Fruit fly (Drosophila melanogaster) whole organism, embryonic: ENCODE results near the gene Dbp21E2.

Experiments used
- CG11398 ChIP-seq: fragments of 200-800 bp; sonication (Bioruptor generic); optimal IDR thresholded peaks from 2 replicates; lab custom pipeline; 2016; ENCODE audit warnings: missing biosample characterization, missing genetic modification characterization
- CG13624 ChIP-seq: fragments of 200-800 bp; sonication (Bioruptor generic); optimal IDR thresholded peaks from 2 replicates; lab custom pipeline; 2016; ENCODE audit warnings: missing biosample characterization, missing genetic modification characterization
- CG14860 ChIP-seq: fragments of 200-800 bp; sonication (Bioruptor generic); IDR thresholded peaks from 3 replicates; pipeline ENCODE4 v1.3.6; 2022; ENCODE audit warnings: missing biosample characterization, missing genetic modification characterization; ENCODE audit not compliant: partially characterized antibody
- CG15479 ChIP-seq: fragments of 200-800 bp; sonication (Bioruptor generic); optimal IDR thresholded peaks from 3 replicates; lab custom pipeline; 2019; ENCODE audit warnings: missing biosample characterization, mild to moderate bottlenecking, missing genetic modification characterization, moderate library complexity
- CG4328 ChIP-seq: fragments of 200-800 bp; sonication (Bioruptor generic); optimal IDR thresholded peaks from 3 replicates; lab custom pipeline; 2017; ENCODE audit warnings: missing biosample characterization, missing genetic modification reagents, missing genetic modification characterization
- CG5180 ChIP-seq: fragments of 200-800 bp; sonication (Bioruptor generic); optimal IDR thresholded peaks from 3 replicates; lab custom pipeline; 2017; ENCODE audit warnings: missing biosample characterization, missing genetic modification characterization, mild to moderate bottlenecking, moderate library complexity, missing genetic modification reagents
- CG7556 ChIP-seq: fragments of 200-800 bp; sonication (Bioruptor generic); optimal IDR thresholded peaks from 2 replicates; lab custom pipeline; 2017; ENCODE audit warnings: missing biosample characterization, mild to moderate bottlenecking, missing genetic modification characterization
- CG7745 ChIP-seq: fragments of 200-800 bp; sonication (Bioruptor generic); optimal IDR thresholded peaks from 2 replicates; lab custom pipeline; 2018; ENCODE audit warnings: missing biosample characterization, mild to moderate bottlenecking, missing genetic modification characterization, moderate library complexity
- D19A ChIP-seq: fragments of 200-800 bp; optimal IDR thresholded peaks from 3 replicates; lab custom pipeline; 2019; ENCODE audit warnings: missing biosample characterization, mild to moderate bottlenecking, missing genetic modification characterization, moderate library complexity
- Dip3 ChIP-seq: fragments of 200-800 bp; sonication (Bioruptor generic); optimal IDR thresholded peaks from 3 replicates; lab custom pipeline; 2016; ENCODE audit warnings: missing biosample characterization, missing genetic modification characterization
- Doc2 ChIP-seq: fragments of 200-800 bp; sonication (Bioruptor generic); IDR thresholded peaks from 2 replicates; pipeline ENCODE4 v1.3.6; 2022; ENCODE audit warnings: missing biosample characterization, missing genetic modification characterization
- Elba2 ChIP-seq: fragments of 200-800 bp; sonication (Bioruptor generic); optimal IDR thresholded peaks from 3 replicates; lab custom pipeline; 2016; ENCODE audit warnings: missing biosample characterization, missing genetic modification characterization
- Fer1 ChIP-seq: fragments of 200-800 bp; sonication (Bioruptor generic); optimal IDR thresholded peaks from 2 replicates; lab custom pipeline; 2017; ENCODE audit warnings: missing biosample characterization, mild to moderate bottlenecking, missing genetic modification characterization
- H2.0 ChIP-seq: fragments of 200-800 bp; sonication (Bioruptor generic); IDR thresholded peaks from 2 replicates; pipeline ENCODE4 v1.3.6; 2022; ENCODE audit warnings: missing biosample characterization, missing genetic modification characterization
- Hmx ChIP-seq: fragments of 200-800 bp; sonication (Bioruptor generic); optimal IDR thresholded peaks from 2 replicates; lab custom pipeline; 2016; ENCODE audit warnings: missing biosample characterization, missing genetic modification characterization
- Rx ChIP-seq: fragments of 200-800 bp; sonication (Bioruptor generic); IDR thresholded peaks from 2 replicates; pipeline ENCODE4 v1.3.6; 2022; ENCODE audit warnings: missing biosample characterization, missing genetic modification characterization
- Spps ChIP-seq: fragments of 200-800 bp; sonication (Bioruptor generic); optimal IDR thresholded peaks from 2 replicates; lab custom pipeline; 2018; ENCODE audit warnings: missing biosample characterization, mild to moderate bottlenecking, missing genetic modification characterization
- Sry-δ ChIP-seq: fragments of 200-800 bp; sonication (Bioruptor generic); optimal IDR thresholded peaks from 2 replicates; lab custom pipeline; 2016; ENCODE audit warnings: missing biosample characterization, missing genetic modification characterization
- amos ChIP-seq: fragments of 200-800 bp; sonication (Bioruptor generic); IDR thresholded peaks from 2 replicates; pipeline ENCODE4 v1.3.6; 2022; ENCODE audit warnings: missing biosample characterization, missing genetic modification characterization; ENCODE audit not compliant: partially characterized antibody
- ash1 ChIP-seq: fragments of 200-800 bp; sonication (Bioruptor generic); optimal IDR thresholded peaks from 2 replicates; lab custom pipeline; 2018; ENCODE audit warnings: missing biosample characterization, mild to moderate bottlenecking, missing genetic modification characterization
- bsh ChIP-seq, 2 experiments: fragments of 200-800 bp; sonication (Bioruptor generic); optimal IDR thresholded peaks; 2 replicates each; lab custom pipeline; 2017 to 2018; ENCODE audit warnings: mild to moderate bottlenecking in 2 of 2, missing biosample characterization in 2 of 2, missing genetic modification characterization in 2 of 2, moderate library complexity in 1 of 2
- ci ChIP-seq: fragments of 200-800 bp; sonication (Bioruptor generic); IDR thresholded peaks from 3 replicates; pipeline ENCODE4 v1.3.6; 2022; ENCODE audit warnings: missing biosample characterization, missing genetic modification characterization
- crol ChIP-seq: fragments of 200-800 bp; sonication (Bioruptor generic); IDR thresholded peaks from 2 replicates; pipeline ENCODE4 v1.3.6; 2022; ENCODE audit warnings: missing biosample characterization, missing genetic modification characterization
- dati ChIP-seq: fragments of 200-800 bp; sonication (Bioruptor generic); IDR thresholded peaks from 2 replicates; pipeline ENCODE4 v1.3.6; 2022; ENCODE audit warnings: missing biosample characterization, missing genetic modification characterization
- fd102C ChIP-seq: fragments of 200-800 bp; sonication (Bioruptor generic); optimal IDR thresholded peaks from 2 replicates; lab custom pipeline; 2018; ENCODE audit warnings: missing biosample characterization, mild to moderate bottlenecking, missing genetic modification characterization, moderate library complexity
- fru ChIP-seq: fragments of >200 bp; optimal IDR thresholded peaks from 2 replicates; lab custom pipeline; 2017
- ham ChIP-seq: fragments of 200-800 bp; sonication (Bioruptor generic); IDR thresholded peaks from 2 replicates; pipeline ENCODE4 v1.3.6; 2022; ENCODE audit warnings: missing biosample characterization, missing genetic modification characterization
- insv ChIP-seq, 2 experiments: fragments of 200-800 bp; sonication (Bioruptor generic); optimal IDR thresholded peaks; 3 replicates each; lab custom pipeline; 2016 to 2018; ENCODE audit warnings: missing biosample characterization in 2 of 2, missing genetic modification characterization in 2 of 2
- knrl ChIP-seq: fragments of 200-800 bp; sonication (Bioruptor generic); IDR thresholded peaks from 3 replicates; pipeline ENCODE4 v1.3.6; 2022; ENCODE audit warnings: missing biosample characterization, missing genetic modification characterization; ENCODE audit not compliant: partially characterized antibody
- lab ChIP-seq: fragments of 200-800 bp; sonication (Bioruptor generic); optimal IDR thresholded peaks from 3 replicates; lab custom pipeline; 2017; ENCODE audit warnings: missing biosample characterization, missing genetic modification characterization, mild to moderate bottlenecking, moderate library complexity, missing genetic modification reagents
- lilli ChIP-seq: fragments of 200-800 bp; sonication (Bioruptor generic); optimal IDR thresholded peaks from 3 replicates; lab custom pipeline; 2016; ENCODE audit warnings: missing biosample characterization, missing genetic modification characterization
- lov ChIP-seq, 2 experiments: fragments of 200-800 bp in 1 of 2; fragments of >200 bp in 1 of 2; sonication (Bioruptor generic) in 1 of 2; IDR thresholded peaks in 1 of 2; optimal IDR thresholded peaks in 1 of 2; 2 replicates in 1 of 2; 3 replicates in 1 of 2; pipeline versions ENCODE4 v1.3.6 to Lab custom; 2017 to 2022; ENCODE audit warnings: missing biosample characterization in 1 of 2, missing genetic modification characterization in 1 of 2
- mirr ChIP-seq: fragments of 200-800 bp; sonication (Bioruptor generic); optimal IDR thresholded peaks from 3 replicates; lab custom pipeline; 2018; ENCODE audit warnings: missing biosample characterization, mild to moderate bottlenecking, missing genetic modification characterization
- pfk ChIP-seq: fragments of 200-800 bp; sonication (Bioruptor generic); optimal IDR thresholded peaks from 2 replicates; lab custom pipeline; 2018; ENCODE audit warnings: missing biosample characterization, mild to moderate bottlenecking, missing genetic modification characterization, moderate library complexity
- prd ChIP-seq, 3 experiments: fragments of >200 bp in 2 of 3; fragments of 200-800 bp in 1 of 3; sonication (Bioruptor generic) in 1 of 3; optimal IDR thresholded peaks in 2 of 3; IDR thresholded peaks in 1 of 3; 2 replicates in 2 of 3; 3 replicates in 1 of 3; pipeline versions ENCODE4 v1.3.6 to Lab custom; 2017 to 2022; ENCODE audit warnings: missing biosample characterization in 1 of 3, missing genetic modification characterization in 1 of 3
- psq ChIP-seq: fragments of 200-800 bp; sonication (Bioruptor generic); optimal IDR thresholded peaks from 2 replicates; lab custom pipeline; 2017; ENCODE audit warnings: missing biosample characterization, missing genetic modification characterization
- seq ChIP-seq: fragments of 200-800 bp; sonication (Bioruptor generic); IDR thresholded peaks from 2 replicates; pipeline ENCODE4 v1.3.6; 2022; ENCODE audit warnings: missing biosample characterization, missing genetic modification characterization
- sima ChIP-seq: fragments of 200-800 bp; sonication (Bioruptor generic); optimal IDR thresholded peaks from 2 replicates; lab custom pipeline; 2016; ENCODE audit warnings: missing biosample characterization, missing genetic modification characterization
- sna ChIP-seq: fragments of 200-800 bp; sonication (Bioruptor generic); IDR thresholded peaks from 2 replicates; pipeline ENCODE4 v1.3.6; 2022; ENCODE audit warnings: missing biosample characterization, missing genetic modification characterization; ENCODE audit not compliant: partially characterized antibody
- so ChIP-seq: fragments of 200-800 bp; sonication (Bioruptor generic); IDR thresholded peaks from 3 replicates; pipeline ENCODE4 v1.3.6; 2022; ENCODE audit warnings: missing biosample characterization, missing genetic modification characterization
- sob ChIP-seq: fragments of 200-800 bp; sonication (Bioruptor generic); IDR thresholded peaks from 2 replicates; pipeline ENCODE4 v1.3.6; 2022; ENCODE audit warnings: missing biosample characterization, missing genetic modification characterization
- ssp ChIP-seq: fragments of 200-800 bp; sonication (Bioruptor generic); IDR thresholded peaks from 2 replicates; pipeline ENCODE4 v1.3.6; 2022; ENCODE audit warnings: missing biosample characterization, missing genetic modification characterization
- stc ChIP-seq: fragments of 200-800 bp; sonication (Bioruptor generic); IDR thresholded peaks from 2 replicates; pipeline ENCODE4 v1.3.6; 2022; ENCODE audit warnings: missing biosample characterization, missing genetic modification characterization
- tio ChIP-seq: fragments of 200-800 bp; sonication (Bioruptor generic); optimal IDR thresholded peaks from 2 replicates; lab custom pipeline; 2017; ENCODE audit warnings: missing biosample characterization, missing genetic modification characterization, inconsistent platforms
- unc-4 ChIP-seq: fragments of 200-800 bp; sonication (Bioruptor generic); IDR thresholded peaks from 2 replicates; pipeline ENCODE4 v1.3.6; 2022; ENCODE audit warnings: missing biosample characterization, missing genetic modification characterization; ENCODE audit not compliant: partially characterized antibody
- vvl ChIP-seq: fragments of 200-800 bp; sonication (Bioruptor generic); IDR thresholded peaks from 2 replicates; pipeline ENCODE4 v1.3.6; 2022; ENCODE audit warnings: missing biosample characterization, missing genetic modification characterization
- zen2 ChIP-seq: fragments of 200-800 bp; sonication (Bioruptor generic); IDR thresholded peaks from 3 replicates; pipeline ENCODE4 v1.3.6; 2022; ENCODE audit warnings: missing biosample characterization, missing genetic modification characterization; ENCODE audit not compliant: partially characterized antibody

Gene Dbp21E2

dm6 chr2L:843850-844791, 32.7 kb downstream of the Dbp21E2 start (continued):
- TF ChIP-seq so (peak; percentile 6; the same call in 1 of the 3 replicates), ssp (GFP tag; lab: Robert Waterston, UW) (no peak), knrl (GFP tag; lab: Robert Waterston, UW) (no peak), CG4328 (GFP tag; lab: Kevin White, UChicago) (no peak), crol (peak; percentile 76), CG5180 (GFP tag; lab: Kevin White, UChicago) (peak; percentile 50), zen2 (GFP tag; lab: Robert Waterston, UW) (no peak), bsh (GFP tag; optimal IDR thresholded peaks at IDR 0.05; lab: Kevin White, UChicago) (peak in 1 of 2 experiments; percentile 34), CG7556 (no peak), fd102C (no peak), ash1 (no peak), CG7745 (tag; lab: Kevin White, UChicago) (no peak), seq (GFP tag; lab: Robert Waterston, UW) (no peak), Elba2 (GFP tag; lab: Kevin White, UChicago) (no peak), fru (lab: Kevin White, UChicago) (no peak), vvl (GFP tag; lab: Robert Waterston, UW) (0 out of 2 replicates have a peak, but pooled peaks have one; percentile 15), Hmx (GFP tag; lab: Kevin White, UChicago) (no peak), prd (optimal IDR thresholded peaks at IDR 0.05; lab: Kevin White, UChicago) (no peak), prd (GFP tag; IDR thresholded peaks at IDR 0.05; lab: Robert Waterston, UW) (no peak), Spps (no peak), CG15479 (no peak), sna (no peak), pfk (GFP tag; lab: Kevin White, UChicago) (no peak), insv (GFP tag; optimal IDR thresholded peaks at IDR 0.05; lab: Kevin White, UChicago) (no peak), CG13624 (GFP tag; lab: Kevin White, UChicago) (no peak), D19A (tag; lab: Kevin White, UChicago) (no peak), stc (GFP tag; lab: Robert Waterston, UW) (no peak), CG14860 (GFP tag; lab: Robert Waterston, UW) (no peak), dati (GFP tag; lab: Robert Waterston, UW) (no peak), sob (GFP tag; lab: Robert Waterston, UW) (no peak), lov (optimal IDR thresholded peaks at IDR 0.05; lab: Kevin White, UChicago) (no peak), lov (GFP tag; IDR thresholded peaks at IDR 0.05; lab: Robert Waterston, UW) (no peak), unc-4 (GFP tag; lab: Robert Waterston, UW) (no peak), ci (GFP tag; lab: Robert Waterston, UW) (peak; percentile 62; the same call in 2 of the 3 replicates)
- TF ChIP-seq, all 482 proteins: peak for 13

DNA sequence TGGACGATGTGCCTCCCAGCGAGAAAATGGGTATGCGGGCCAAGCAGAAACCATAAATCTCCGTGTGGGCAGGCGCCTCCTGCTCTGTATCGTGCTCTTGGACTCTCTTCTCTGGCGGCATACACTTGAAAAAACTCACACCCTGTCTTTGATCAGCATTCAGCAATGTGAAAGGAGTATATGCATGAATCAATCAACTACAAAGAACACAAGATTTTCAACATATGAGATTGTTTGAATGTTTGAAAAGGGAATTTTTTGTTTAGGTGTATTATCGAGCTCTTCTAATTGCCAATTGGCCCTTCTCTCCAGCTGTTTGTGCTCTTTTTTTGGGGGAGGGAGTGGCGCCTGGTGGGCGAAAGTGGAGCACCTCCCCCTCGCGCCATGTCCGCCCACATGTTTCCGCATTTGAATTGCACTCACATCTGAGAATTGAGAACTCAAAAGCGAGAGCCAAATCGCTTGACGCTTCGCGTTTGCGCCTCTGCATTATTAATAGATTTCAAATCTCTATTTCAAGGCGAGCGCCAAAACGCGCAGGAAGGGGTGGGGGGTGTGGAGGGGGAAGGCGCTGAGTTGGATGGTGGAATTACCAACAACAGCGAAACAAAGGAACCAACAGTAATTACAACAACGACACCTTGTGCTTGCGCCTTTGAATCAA, 34.1 kb downstream of the Dbp21E2 start:
- TF ChIP-seq Doc2 (GFP tag; lab: Robert Waterston, UW) (0 out of 2 replicates have a peak, but pooled peaks have one; percentile 40), Sry-δ (GFP tag; lab: Kevin White, UChicago) (peak; percentile 49), Fer1 (GFP tag; lab: Kevin White, UChicago) (peak; percentile 90), mirr (GFP tag; lab: Kevin White, UChicago) (peak; percentile 74), Rx (GFP tag; lab: Robert Waterston, UW) (peak; percentile 88), Dip3 (peak; percentile 69), tio (GFP tag; lab: Kevin White, UChicago) (peak; percentile 54), ci (GFP tag; lab: Robert Waterston, UW) (peak; percentile 97), H2.0 (GFP tag; lab: Robert Waterston, UW) (peak; percentile 92), sima (GFP tag; lab: Kevin White, UChicago) (peak; percentile 50), CG11398 (GFP tag; lab: Kevin White, UChicago) (peak; percentile 71), lilli (peak; percentile 88), psq (GFP tag; lab: Kevin White, UChicago) (peak; percentile 53), ham (GFP tag; lab: Robert Waterston, UW) (peak; percentile 49; the same call in 1 of the 2 replicates), lab (GFP tag; lab: Kevin White, UChicago) (peak; percentile 95), amos (GFP tag; lab: Robert Waterston, UW) (no peak)
